Fruit fly (Drosophila melanogaster) whole organism, prepupa: ENCODE data around the gene CG32820.
A peak's percentile ranks its signal among the peaks of the same experiment; 100 is the strongest.

ENCODE experiments used
- Blimp-1 ChIP-seq: fragments of 200-800 bp; sonication (Bioruptor generic); optimal IDR thresholded peaks from 3 replicates; lab custom pipeline; 2017; ENCODE audit warnings: missing biosample characterization, missing genetic modification characterization, mild to moderate bottlenecking, moderate library complexity, missing genetic modification reagents
- CG10631 ChIP-seq: fragments of 200-800 bp; sonication (Bioruptor generic); optimal IDR thresholded peaks from 2 replicates; lab custom pipeline; 2016; ENCODE audit warnings: missing biosample characterization, missing genetic modification characterization
- CG10669 ChIP-seq: fragments of 200-800 bp; sonication (Bioruptor generic); optimal IDR thresholded peaks from 3 replicates; lab custom pipeline; 2018; ENCODE audit warnings: missing biosample characterization, mild to moderate bottlenecking, missing genetic modification characterization, moderate library complexity
- CG11294 ChIP-seq: fragments of 200-800 bp; sonication (Bioruptor generic); IDR thresholded peaks from 2 replicates; pipeline ENCODE4 v1.3.6; 2022; ENCODE audit warnings: missing biosample characterization, missing genetic modification characterization
- CG15336 ChIP-seq: fragments of 200-800 bp; sonication (Bioruptor generic); IDR thresholded peaks from 2 replicates; pipeline ENCODE4 v1.3.6; 2022; ENCODE audit warnings: missing biosample characterization, missing genetic modification characterization
- CG1621 ChIP-seq: fragments of 200-800 bp; sonication (Bioruptor generic); optimal IDR thresholded peaks from 3 replicates; lab custom pipeline; 2018; ENCODE audit warnings: missing biosample characterization, mild to moderate bottlenecking, missing genetic modification characterization
- CG16779 ChIP-seq: fragments of 200-800 bp; sonication (Bioruptor generic); optimal IDR thresholded peaks from 3 replicates; lab custom pipeline; 2017; ENCODE audit warnings: missing biosample characterization, mild to moderate bottlenecking, missing genetic modification characterization
- CG3032 ChIP-seq: fragments of 200-800 bp; optimal IDR thresholded peaks from 2 replicates; lab custom pipeline; 2019; ENCODE audit warnings: missing biosample characterization, mild to moderate bottlenecking, missing genetic modification characterization, moderate library complexity
- CG31627 ChIP-seq: fragments of 200-800 bp; sonication (Bioruptor generic); optimal IDR thresholded peaks from 3 replicates; lab custom pipeline; 2016; ENCODE audit warnings: missing biosample characterization, missing genetic modification characterization
- CG32006 ChIP-seq: fragments of 200-800 bp; sonication (Bioruptor generic); optimal IDR thresholded peaks from 3 replicates; lab custom pipeline; 2017; ENCODE audit warnings: missing biosample characterization, mild to moderate bottlenecking, missing genetic modification characterization
- CG34406 ChIP-seq: fragments of 200-800 bp; sonication (Bioruptor generic); optimal IDR thresholded peaks from 3 replicates; lab custom pipeline; 2016; ENCODE audit warnings: missing biosample characterization, missing genetic modification characterization
- CG6163 ChIP-seq: fragments of 200-800 bp; sonication (Bioruptor generic); IDR thresholded peaks from 3 replicates; pipeline ENCODE4 v1.3.6; 2022; ENCODE audit warnings: missing biosample characterization, missing genetic modification characterization
- CG6276 ChIP-seq: fragments of 200-800 bp; sonication (Bioruptor generic); optimal IDR thresholded peaks from 2 replicates; lab custom pipeline; 2017; ENCODE audit warnings: missing biosample characterization, mild to moderate bottlenecking, missing genetic modification characterization
- CG6792 ChIP-seq: fragments of 200-800 bp; sonication (Bioruptor generic); optimal IDR thresholded peaks from 3 replicates; lab custom pipeline; 2016; ENCODE audit warnings: missing biosample characterization, missing genetic modification characterization
- CG6808 ChIP-seq: fragments of 200-800 bp; sonication (Bioruptor generic); optimal IDR thresholded peaks from 3 replicates; lab custom pipeline; 2017; ENCODE audit warnings: missing biosample characterization, missing genetic modification characterization, mild to moderate bottlenecking, moderate library complexity, missing genetic modification reagents
- CG6854 ChIP-seq: fragments of 200-800 bp; sonication (Bioruptor generic); optimal IDR thresholded peaks from 2 replicates; lab custom pipeline; 2017; ENCODE audit warnings: missing biosample characterization, mild to moderate bottlenecking, missing genetic modification characterization
- CG7368 ChIP-seq: fragments of 200-800 bp; sonication (Bioruptor generic); optimal IDR thresholded peaks from 3 replicates; lab custom pipeline; 2016; ENCODE audit warnings: missing biosample characterization, missing genetic modification characterization
- CG8119 ChIP-seq: fragments of 200-800 bp; sonication (Bioruptor generic); IDR thresholded peaks from 3 replicates; pipeline ENCODE4 v1.3.6; 2022; ENCODE audit warnings: missing biosample characterization, missing genetic modification characterization
- CG8319 ChIP-seq: fragments of 200-800 bp; sonication (Bioruptor generic); optimal IDR thresholded peaks from 3 replicates; lab custom pipeline; 2016; ENCODE audit warnings: missing biosample characterization, missing genetic modification characterization
- CG8632 ChIP-seq: fragments of 200-800 bp; sonication (Bioruptor generic); optimal IDR thresholded peaks from 3 replicates; lab custom pipeline; 2016; ENCODE audit warnings: missing biosample characterization, missing genetic modification characterization
- CG9139 ChIP-seq: fragments of 200-800 bp; sonication (Bioruptor generic); optimal IDR thresholded peaks from 3 replicates; lab custom pipeline; 2017; ENCODE audit warnings: missing biosample characterization, mild to moderate bottlenecking, missing genetic modification characterization
- Eip75B ChIP-seq: fragments of 200-800 bp; sonication (Bioruptor generic); optimal IDR thresholded peaks from 3 replicates; lab custom pipeline; 2016; ENCODE audit warnings: missing biosample characterization, missing genetic modification characterization
- Eip78C ChIP-seq: fragments of 200-800 bp; sonication (Bioruptor generic); peaks from one replicate; lab custom pipeline; 2016; ENCODE audit warnings: missing biosample characterization, missing genetic modification characterization
- Ets21C ChIP-seq: fragments of 200-800 bp; sonication (Bioruptor generic); optimal IDR thresholded peaks from 3 replicates; lab custom pipeline; 2016; ENCODE audit warnings: missing biosample characterization, missing genetic modification characterization
- Gug ChIP-seq: fragments of 200-800 bp; sonication (Bioruptor generic); IDR thresholded peaks from 2 replicates; pipeline ENCODE4 v1.3.6; 2022; ENCODE audit warnings: missing biosample characterization, missing genetic modification characterization
- Hr38 ChIP-seq: sonication (Bioruptor generic); optimal IDR thresholded peaks from 2 replicates; lab custom pipeline; 2016; ENCODE audit warnings: missing biosample characterization, missing genetic modification characterization
- Hr4 ChIP-seq: fragments of 200-800 bp; sonication (Bioruptor generic); optimal IDR thresholded peaks from 3 replicates; lab custom pipeline; 2016; ENCODE audit warnings: missing biosample characterization, missing genetic modification characterization
- Lpt ChIP-seq: fragments of 200-800 bp; sonication (Bioruptor generic); optimal IDR thresholded peaks from 3 replicates; lab custom pipeline; 2016; ENCODE audit warnings: missing biosample characterization, missing genetic modification characterization
- Met ChIP-seq: fragments of 200-800 bp; sonication (Bioruptor generic); optimal IDR thresholded peaks from 3 replicates; lab custom pipeline; 2016; ENCODE audit warnings: missing biosample characterization, missing genetic modification characterization
- OdsH ChIP-seq: fragments of 200-800 bp; sonication (Bioruptor generic); optimal IDR thresholded peaks from 3 replicates; lab custom pipeline; 2016; ENCODE audit warnings: missing biosample characterization, missing genetic modification characterization
- Smox ChIP-seq: fragments of 200-800 bp; sonication (Bioruptor generic); optimal IDR thresholded peaks from 3 replicates; lab custom pipeline; 2016; ENCODE audit warnings: missing biosample characterization, missing genetic modification characterization
- Sox14 ChIP-seq: fragments of 200-800 bp; sonication (Bioruptor generic); optimal IDR thresholded peaks from 3 replicates; lab custom pipeline; 2016; ENCODE audit warnings: missing biosample characterization, missing genetic modification characterization
- Sox15 ChIP-seq: fragments of 200-800 bp; sonication (Bioruptor generic); optimal IDR thresholded peaks from 3 replicates; lab custom pipeline; 2016; ENCODE audit warnings: missing biosample characterization, missing genetic modification characterization
- achi ChIP-seq: fragments of 200-800 bp; sonication (Bioruptor generic); optimal IDR thresholded peaks from 3 replicates; lab custom pipeline; 2016; ENCODE audit warnings: missing biosample characterization, missing genetic modification characterization
- acj6 ChIP-seq: fragments of 200-800 bp; sonication (Bioruptor generic); optimal IDR thresholded peaks from 3 replicates; lab custom pipeline; 2016; ENCODE audit warnings: missing biosample characterization, missing genetic modification characterization
- cyc ChIP-seq: fragments of 200-800 bp; sonication (Bioruptor generic); optimal IDR thresholded peaks from 3 replicates; lab custom pipeline; 2016; ENCODE audit warnings: missing biosample characterization, missing genetic modification characterization
- dsx ChIP-seq: fragments of 200-800 bp; optimal IDR thresholded peaks from 3 replicates; lab custom pipeline; 2019; ENCODE audit warnings: missing biosample characterization, mild to moderate bottlenecking, missing genetic modification characterization, moderate library complexity; ENCODE audit not compliant: poor library complexity, severe bottlenecking
- eg ChIP-seq: fragments of 200-800 bp; sonication (Bioruptor generic); IDR thresholded peaks from 3 replicates; pipeline ENCODE4 v1.3.6; 2022; ENCODE audit warnings: missing biosample characterization, missing genetic modification characterization
- fd59A ChIP-seq: fragments of 200-800 bp; sonication (Bioruptor generic); optimal IDR thresholded peaks from 2 replicates; lab custom pipeline; 2017; ENCODE audit warnings: missing biosample characterization, mild to moderate bottlenecking, missing genetic modification characterization, missing genetic modification reagents
- fd85E ChIP-seq: fragments of 200-800 bp; sonication (Bioruptor generic); optimal IDR thresholded peaks from 3 replicates; lab custom pipeline; 2016; ENCODE audit warnings: missing biosample characterization, missing genetic modification characterization
- fkh ChIP-seq: fragments of 200-800 bp; sonication (Bioruptor generic); optimal IDR thresholded peaks from 3 replicates; lab custom pipeline; 2017; ENCODE audit warnings: missing biosample characterization, mild to moderate bottlenecking, missing genetic modification characterization, moderate library complexity
- lz ChIP-seq: fragments of 200-800 bp; sonication (Bioruptor generic); optimal IDR thresholded peaks from 3 replicates; lab custom pipeline; 2016; ENCODE audit warnings: missing biosample characterization, missing genetic modification characterization
- net ChIP-seq: fragments of 200-800 bp; sonication (Bioruptor generic); optimal IDR thresholded peaks from 3 replicates; lab custom pipeline; 2016; ENCODE audit warnings: missing biosample characterization, missing genetic modification characterization
- pdm3 ChIP-seq: fragments of 200-800 bp; sonication (Bioruptor generic); optimal IDR thresholded peaks from 3 replicates; lab custom pipeline; 2016; ENCODE audit warnings: missing biosample characterization, missing genetic modification characterization
- salr ChIP-seq, 2 experiments: fragments of 200-800 bp; sonication (Bioruptor generic); optimal IDR thresholded peaks; 3 replicates each; lab custom pipeline; 2016 to 2018; ENCODE audit warnings: missing biosample characterization in 2 of 2, missing genetic modification characterization in 2 of 2, mild to moderate bottlenecking in 1 of 2
- spab ChIP-seq: fragments of 200-800 bp; sonication (Bioruptor generic); optimal IDR thresholded peaks from 2 replicates; lab custom pipeline; 2017; ENCODE audit warnings: missing biosample characterization, mild to moderate bottlenecking, missing genetic modification characterization, missing genetic modification reagents
- ss ChIP-seq, 2 experiments: fragments of 200-800 bp; sonication (Bioruptor generic); optimal IDR thresholded peaks; 2 replicates in 1 of 2; 3 replicates in 1 of 2; lab custom pipeline; 2017 to 2018; ENCODE audit warnings: mild to moderate bottlenecking in 2 of 2, missing biosample characterization in 2 of 2, missing genetic modification characterization in 2 of 2, moderate library complexity in 1 of 2
- svp ChIP-seq: fragments of 200-800 bp; sonication (Bioruptor generic); peaks from one replicate; lab custom pipeline; 2016; ENCODE audit warnings: missing biosample characterization, missing genetic modification characterization
- vri ChIP-seq: fragments of 200-800 bp; sonication (Bioruptor generic); optimal IDR thresholded peaks from 3 replicates; lab custom pipeline; 2016; ENCODE audit warnings: missing biosample characterization, mild to moderate bottlenecking, missing genetic modification characterization

CG32820 gene

dm6 chrX:21591990-21592389 is 23.0 kb downstream of the CG32820 start (continued):
- TF ChIP-seq CG32006 (GFP tag; lab: Kevin White, UChicago) (peak; percentile 73), Lpt (no peak), lz (peak; percentile 44), CG34406 (peak; percentile 32), CG8119 (GFP tag; lab: Robert Waterston, UW) (peak; percentile 53; the same call in 1 of the 3 replicates), Sox14 (GFP tag; lab: Kevin White, UChicago) (peak; percentile 32), Gug (0 out of 2 replicates have a peak, but pooled peaks have one; percentile 27), CG6854 (GFP tag; lab: Kevin White, UChicago) (no peak), Blimp-1 (GFP tag; lab: Kevin White, UChicago) (no peak), Sox15 (GFP tag; lab: Kevin White, UChicago) (peak; percentile 52), cyc (GFP tag; lab: Kevin White, UChicago) (peak; percentile 10), CG8319 (GFP tag; lab: Kevin White, UChicago) (no peak), fkh (GFP tag; lab: Kevin White, UChicago) (no peak), CG6163 (peak; percentile 63), net (peak; percentile 16), salr (GFP tag; optimal IDR thresholded peaks at IDR 0.05; lab: Kevin White, UChicago) (peak; percentile 41 to 46), CG1621 (peak; percentile 62), Ets21C (GFP tag; lab: Kevin White, UChicago) (no peak), pdm3 (peak; percentile 51), achi (GFP tag; lab: Kevin White, UChicago) (peak; percentile 30), CG11294 (GFP tag; lab: Robert Waterston, UW) (peak; percentile 57; the same call in 1 of the 2 replicates), Hr38 (GFP tag; lab: Kevin White, UChicago) (no peak), CG9139 (GFP tag; lab: Kevin White, UChicago) (peak; percentile 42), CG7368 (peak; percentile 68), Hr4 (GFP tag; lab: Kevin White, UChicago) (peak; percentile 34), Eip78C (GFP tag; lab: Kevin White, UChicago) (peak; percentile 85), Smox (GFP tag; lab: Kevin White, UChicago) (no peak), CG10669 (GFP tag; lab: Kevin White, UChicago) (peak; percentile 63), CG8632 (GFP tag; lab: Kevin White, UChicago) (peak; percentile 1)
- TF ChIP-seq, all 60 proteins: peak for 48

dm6 chrX:21589937-21590336 is 25.1 kb downstream of the CG32820 start:
- no peak for TF ChIP-seq CG6276 (GFP tag; lab: Kevin White, UChicago)
- peak; percentile 22 for TF ChIP-seq spab (GFP tag; lab: Kevin White, UChicago)
- peak; percentile 30 for TF ChIP-seq CG6808 (GFP tag; lab: Kevin White, UChicago)
- TF ChIP-seq Lpt, result no peak
- TF ChIP-seq dsx, result no peak
- TF ChIP-seq acj6 (GFP tag; lab: Kevin White, UChicago), result peak; percentile 25
- no peak for TF ChIP-seq CG15336 (GFP tag; lab: Robert Waterston, UW)
- TF ChIP-seq OdsH, result peak; percentile 11
- TF ChIP-seq pdm3, result peak; percentile 5
- no peak for TF ChIP-seq CG8119 (GFP tag; lab: Robert Waterston, UW)
- TF ChIP-seq Ets21C (GFP tag; lab: Kevin White, UChicago), result no peak
- TF ChIP-seq CG7368, result peak; percentile 3
- TF ChIP-seq CG6854 (GFP tag; lab: Kevin White, UChicago), result no peak
- TF ChIP-seq Hr38 (GFP tag; lab: Kevin White, UChicago), result no peak
- TF ChIP-seq vri (GFP tag; lab: Kevin White, UChicago), result no peak
- TF ChIP-seq Gug, result no peak
- TF ChIP-seq CG10669 (GFP tag; lab: Kevin White, UChicago), result peak; percentile 38
- no peak for TF ChIP-seq CG6792 (GFP tag; lab: Kevin White, UChicago)
- peak; percentile 49 for TF ChIP-seq CG3032 (tag; lab: Kevin White, UChicago)
- TF ChIP-seq Met, result peak; percentile 61
- TF ChIP-seq Eip78C (GFP tag; lab: Kevin White, UChicago), result peak; percentile 68
- TF ChIP-seq fd85E (GFP tag; lab: Kevin White, UChicago), result no peak
- peak; percentile 33 for TF ChIP-seq CG31627 (GFP tag; lab: Kevin White, UChicago)
- peak in 1 of 2 experiments; percentile 36 for TF ChIP-seq ss (GFP tag; optimal IDR thresholded peaks at IDR 0.05; lab: Kevin White, UChicago)
- TF ChIP-seq svp (GFP tag; lab: Kevin White, UChicago), result no peak
- TF ChIP-seq CG1621, result no peak
- TF ChIP-seq Hr4 (GFP tag; lab: Kevin White, UChicago), result no peak
- TF ChIP-seq eg (GFP tag; lab: Robert Waterston, UW), result no peak
- peak; percentile 41 for TF ChIP-seq Eip75B (GFP tag; lab: Kevin White, UChicago)
- TF ChIP-seq CG10631 (GFP tag; lab: Kevin White, UChicago), result peak; percentile 19
- no peak for TF ChIP-seq net
- no peak for TF ChIP-seq CG16779
- no peak for TF ChIP-seq CG11294 (GFP tag; lab: Robert Waterston, UW)
- no peak for TF ChIP-seq fkh (GFP tag; lab: Kevin White, UChicago)
- TF ChIP-seq fd59A (GFP tag; lab: Kevin White, UChicago), result no peak
- TF ChIP-seq cyc (GFP tag; lab: Kevin White, UChicago), result peak; percentile 52
